Worm (Caenorhabditis elegans) whole organism, late embryonic: ENCODE results near the gene F41C6.7.
A peak's percentile ranks its signal among the peaks of the same experiment; 100 is the strongest.

Source experiments
- F13H6.1 ChIP-seq: sonication (generic microtip); optimal IDR thresholded peaks from 2 replicates; lab custom pipeline; 2016; ENCODE audit warnings: missing genetic modification characterization, missing compliant biosample characterization
- K02D7.2 ChIP-seq: sonication (generic microtip); optimal IDR thresholded peaks from 2 replicates; lab custom pipeline; 2017; ENCODE audit warnings: mild to moderate bottlenecking, missing genetic modification characterization, missing compliant biosample characterization
- T23F11.4 ChIP-seq: fragments of 200-800 bp; sonication (Bioruptor generic); optimal IDR thresholded peaks from 2 replicates; lab custom pipeline; 2018; ENCODE audit warnings: mild to moderate bottlenecking, missing genetic modification characterization, missing compliant biosample characterization
- ceh-19 ChIP-seq: fragments of 200-800 bp; sonication (Bioruptor generic); optimal IDR thresholded peaks from 2 replicates; lab custom pipeline; 2018; ENCODE audit warnings: mild to moderate bottlenecking, missing genetic modification characterization, missing compliant biosample characterization
- ceh-2 ChIP-seq: sonication (generic microtip); optimal IDR thresholded peaks from 2 replicates; lab custom pipeline; 2016; ENCODE audit warnings: missing genotype, missing genetic modification characterization, missing compliant biosample characterization
- ceh-22 ChIP-seq: sonication (generic microtip); optimal IDR thresholded peaks from 2 replicates; lab custom pipeline; 2017; ENCODE audit warnings: missing biosample characterization, missing genetic modification characterization
- ceh-24 ChIP-seq: sonication (generic microtip); optimal IDR thresholded peaks from 2 replicates; lab custom pipeline; 2016; ENCODE audit warnings: mild to moderate bottlenecking, missing genetic modification characterization, missing compliant biosample characterization
- ceh-30 ChIP-seq: fragments of 150-350 bp; optimal IDR thresholded peaks from 2 replicates; lab custom pipeline; 2014; ENCODE audit warnings: missing biosample characterization, missing genetic modification characterization
- ceh-31 ChIP-seq: sonication (generic microtip); optimal IDR thresholded peaks from 2 replicates; lab custom pipeline; 2016; ENCODE audit warnings: missing genetic modification characterization, missing compliant biosample characterization
- ceh-34 ChIP-seq: sonication (generic microtip); optimal IDR thresholded peaks from 2 replicates; lab custom pipeline; 2016; ENCODE audit warnings: mild to moderate bottlenecking, missing genetic modification characterization, missing compliant biosample characterization
- ceh-48 ChIP-seq: sonication (generic microtip); optimal IDR thresholded peaks from 2 replicates; lab custom pipeline; 2016; ENCODE audit warnings: missing genetic modification characterization, inconsistent platforms, missing compliant biosample characterization
- elt-2 ChIP-seq: sonication (generic microtip); optimal IDR thresholded peaks from 2 replicates; lab custom pipeline; 2016; ENCODE audit warnings: missing genetic modification reagents, missing genetic modification characterization, missing compliant biosample characterization
- ets-4 ChIP-seq: sonication (generic microtip); optimal IDR thresholded peaks from 2 replicates; lab custom pipeline; 2016; ENCODE audit warnings: missing genetic modification characterization, missing compliant biosample characterization
- fax-1 ChIP-seq: sonication (generic microtip); optimal IDR thresholded peaks from 2 replicates; lab custom pipeline; 2016; ENCODE audit warnings: missing genotype, missing genetic modification characterization, missing compliant biosample characterization
- gmeb-2 ChIP-seq: sonication (generic microtip); optimal IDR thresholded peaks from 2 replicates; lab custom pipeline; 2016; ENCODE audit warnings: missing genetic modification characterization, inconsistent platforms, missing compliant biosample characterization
- hlh-15 ChIP-seq: sonication (generic microtip); optimal IDR thresholded peaks from 2 replicates; lab custom pipeline; 2016; ENCODE audit warnings: missing genetic modification characterization, missing compliant biosample characterization
- hlh-30 ChIP-seq: sonication (generic microtip); optimal IDR thresholded peaks from 2 replicates; lab custom pipeline; 2017; ENCODE audit warnings: antibody characterized with exemption, missing genetic modification characterization, missing compliant biosample characterization; ENCODE audit not compliant: insufficient read depth
- madf-2 ChIP-seq: sonication (generic microtip); optimal IDR thresholded peaks from 2 replicates; lab custom pipeline; 2017; ENCODE audit warnings: missing genetic modification characterization, missing compliant biosample characterization
- nfya-1 ChIP-seq: sonication (generic microtip); optimal IDR thresholded peaks from 2 replicates; lab custom pipeline; 2017; ENCODE audit warnings: missing genetic modification characterization, mild to moderate bottlenecking, missing compliant biosample characterization, antibody characterized with exemption, moderate library complexity
- nhr-232 ChIP-seq: sonication (generic microtip); optimal IDR thresholded peaks from 2 replicates; lab custom pipeline; 2016; ENCODE audit warnings: missing genetic modification characterization, missing compliant biosample characterization
- npax-4 ChIP-seq: sonication (generic microtip); optimal IDR thresholded peaks from 2 replicates; lab custom pipeline; 2016; ENCODE audit warnings: missing genetic modification characterization, missing compliant biosample characterization
- pax-1 ChIP-seq: fragments of 150-350 bp; optimal IDR thresholded peaks from 2 replicates; lab custom pipeline; 2014; ENCODE audit warnings: missing biosample characterization, missing genetic modification characterization
- pha-4 ChIP-seq: fragments of 150-350 bp; optimal IDR thresholded peaks from 2 replicates; lab custom pipeline; 2018; ENCODE audit warnings: missing biosample characterization, missing genetic modification reagents, missing genetic modification characterization
- pqm-1 ChIP-seq: sonication (generic microtip); optimal IDR thresholded peaks from 2 replicates; lab custom pipeline; 2016; ENCODE audit warnings: missing genetic modification characterization, missing compliant biosample characterization
- pros-1 ChIP-seq: fragments of 150-350 bp; optimal IDR thresholded peaks from 2 replicates; lab custom pipeline; 2014; ENCODE audit warnings: missing biosample characterization, missing genetic modification reagents, missing genetic modification characterization
- rnt-1 ChIP-seq: sonication (generic microtip); optimal IDR thresholded peaks from 2 replicates; lab custom pipeline; 2016; ENCODE audit warnings: missing genetic modification characterization, missing compliant biosample characterization
- sox-2 ChIP-seq: fragments of 200-800 bp; sonication (Bioruptor generic); IDR thresholded peaks from 2 replicates; pipeline ENCODE4 v1.3.6; 2022; ENCODE audit warnings: missing genetic modification reagents, missing genetic modification characterization, missing compliant biosample characterization
- tbx-2 ChIP-seq: sonication (generic microtip); optimal IDR thresholded peaks from 2 replicates; lab custom pipeline; 2016; ENCODE audit warnings: missing genetic modification characterization, missing compliant biosample characterization
- tbx-7 ChIP-seq: sonication (generic microtip); optimal IDR thresholded peaks from 2 replicates; lab custom pipeline; 2016; ENCODE audit warnings: missing genotype, missing genetic modification characterization, missing compliant biosample characterization
- unc-42 ChIP-seq: sonication (generic microtip); optimal IDR thresholded peaks from 2 replicates; lab custom pipeline; 2016; ENCODE audit warnings: missing genotype, missing genetic modification characterization, missing compliant biosample characterization
- unc-86 ChIP-seq: sonication (generic microtip); optimal IDR thresholded peaks from 2 replicates; lab custom pipeline; 2016; ENCODE audit warnings: missing genetic modification characterization, missing compliant biosample characterization

The F41C6.7 gene

DNA sequence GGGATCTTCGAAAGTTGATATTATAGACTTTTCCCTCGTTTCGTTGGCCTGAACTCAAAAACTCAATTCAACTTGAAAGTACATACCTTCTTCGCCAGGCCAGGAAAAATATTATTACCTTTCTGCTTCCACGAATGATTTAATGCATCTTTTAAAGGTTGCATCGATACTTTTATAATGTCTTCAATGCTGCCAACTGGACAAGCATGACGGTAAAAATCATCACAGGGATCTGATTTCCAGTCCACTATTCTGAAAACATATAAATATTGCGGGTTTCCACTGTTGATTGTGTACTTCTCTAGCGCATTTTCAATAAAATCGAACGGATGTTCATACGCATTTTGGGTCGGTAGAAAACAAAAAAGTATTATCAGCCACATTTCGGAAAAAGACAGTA lies 22.0 kb downstream of the F41C6.7 start, which contains the start of gene nep-4:
nep-4 (minus strand) TSS at position 393 of the 400 bp plus-strand sequence.
- TF ChIP-seq F13H6.1 = no peak
- TF ChIP-seq fax-1 (tag; lab: Kevin White, UChicago) = no peak
- no peak for TF ChIP-seq ceh-24 (tag; lab: Kevin White, UChicago)
- no peak for TF ChIP-seq ceh-48 (tag; lab: Kevin White, UChicago)
- TF ChIP-seq pha-4 (tag; lab: Kevin White, UChicago) = no peak
- no peak for TF ChIP-seq unc-42 (tag; lab: Kevin White, UChicago)
- no peak for TF ChIP-seq tbx-7 (tag; lab: Kevin White, UChicago)
- no peak for TF ChIP-seq pax-1 (tag; lab: Kevin White, UChicago)
- TF ChIP-seq nfya-1 (tag; lab: Kevin White, UChicago) = no peak
- TF ChIP-seq hlh-15 (tag; lab: Kevin White, UChicago) = no peak
- TF ChIP-seq ets-4 = no peak
- TF ChIP-seq ceh-34 (tag; lab: Kevin White, UChicago) = no peak
- no peak for TF ChIP-seq T23F11.4 (GFP tag; lab: Kevin White, UChicago)
- TF ChIP-seq ceh-31 (tag; lab: Kevin White, UChicago) = no peak
- no peak for TF ChIP-seq pros-1
- TF ChIP-seq ceh-30 (tag; lab: Kevin White, UChicago) = no peak
- TF ChIP-seq nhr-232 (tag; lab: Kevin White, UChicago) = no peak
- no peak for TF ChIP-seq ceh-2 (tag; lab: Kevin White, UChicago)
- no peak for TF ChIP-seq rnt-1

- TF ChIP-seq ceh-2 (tag; lab: Kevin White, UChicago) = no peak
Observed at ce11 chrX:6861564-6861963, 23.5 kb downstream of the F41C6.7 start.

DNA sequence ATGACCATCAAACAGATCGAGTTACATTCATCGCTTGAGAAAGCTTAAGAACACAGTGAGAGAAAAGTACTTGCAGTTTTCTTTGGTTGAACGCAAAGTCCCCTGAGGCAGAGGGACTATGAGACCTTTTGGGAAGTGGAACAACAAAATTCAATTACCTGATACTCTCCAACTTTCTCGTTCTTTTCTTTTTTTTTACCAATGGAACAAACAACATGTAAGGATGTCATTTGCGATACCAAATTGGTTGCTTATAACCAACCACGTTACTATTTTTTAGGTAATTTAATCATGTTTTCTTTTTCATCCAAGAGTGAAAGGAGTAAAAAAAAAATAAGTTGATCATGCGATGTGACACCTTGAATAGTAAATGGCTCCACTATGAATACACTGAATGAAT lies 28.3 kb downstream of the F41C6.7 start:
- TF ChIP-seq tbx-2 (tag; lab: Kevin White, UChicago) (no peak), unc-42 (tag; lab: Kevin White, UChicago) (peak; percentile 80)

ce11 chrX:6853318-6853717 lies 31.8 kb downstream of the F41C6.7 start, which contains the start of gene rig-3:
Gene rig-3 (plus strand): TSS chrX:6853618.
- TF ChIP-seq gmeb-2 (tag; lab: Kevin White, UChicago) (no peak), K02D7.2 (tag; lab: Kevin White, UChicago) (no peak), rnt-1 (no peak), unc-86 (no peak), pros-1 (no peak), tbx-2 (tag; lab: Kevin White, UChicago) (no peak), npax-4 (tag; lab: Kevin White, UChicago) (no peak), ceh-34 (tag; lab: Kevin White, UChicago) (no peak), ceh-22 (tag; lab: Kevin White, UChicago) (no peak)

DNA sequence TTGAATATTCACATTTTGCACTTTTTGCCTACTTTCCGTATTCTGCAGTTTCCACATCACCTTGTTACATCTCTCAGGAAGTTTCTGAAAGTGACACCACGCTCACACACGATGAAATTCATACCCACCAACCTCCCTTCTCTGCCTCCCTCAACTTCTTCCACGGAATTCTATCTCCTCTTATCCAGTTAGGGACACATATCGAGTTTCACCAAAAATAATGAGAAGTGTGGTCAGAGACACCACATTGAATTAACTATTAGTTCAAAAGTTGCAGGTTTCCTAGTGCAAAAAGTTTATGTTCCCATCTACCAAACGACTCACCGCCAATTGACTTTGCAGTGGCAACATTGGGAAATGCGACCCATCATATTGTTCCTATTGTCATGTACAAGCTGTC lies 34.7 kb downstream of the F41C6.7 start:
- TF ChIP-seq ceh-19 (GFP tag; lab: Kevin White, UChicago) (peak; percentile 17), hlh-30 (tag; lab: Kevin White, UChicago) (no peak), pqm-1 (tag; lab: Kevin White, UChicago) (no peak), sox-2 (GFP tag; lab: Robert Waterston, UW) (no peak), ceh-34 (tag; lab: Kevin White, UChicago) (peak; percentile 17), unc-42 (tag; lab: Kevin White, UChicago) (peak; percentile 41)

ce11 chrX:6848596-6848995 lies 36.5 kb downstream of the F41C6.7 start:
- TF ChIP-seq elt-2 (tag; lab: Kevin White, UChicago) (peak; percentile 51), madf-2 (no peak), ceh-34 (tag; lab: Kevin White, UChicago) (no peak)
- TF ChIP-seq, all 69 proteins: peak for 1
